Fruit fly (Drosophila melanogaster) whole organism, embryonic: ENCODE measurements around the gene CG43880.
A peak's percentile ranks its signal among the peaks of the same experiment; 100 is the strongest.

Source experiments
- BEAF-32 ChIP-seq: fragments of 200-800 bp; sonication (Bioruptor generic); optimal IDR thresholded peaks from 3 replicates; lab custom pipeline; 2017; ENCODE audit warnings: missing biosample characterization, missing genetic modification characterization, mild to moderate bottlenecking, moderate library complexity, missing genetic modification reagents
- CG10267 ChIP-seq: fragments of 200-800 bp; sonication (Bioruptor generic); optimal IDR thresholded peaks from 2 replicates; lab custom pipeline; 2018; ENCODE audit warnings: missing biosample characterization, mild to moderate bottlenecking, missing genetic modification characterization, moderate library complexity
- CG10979 ChIP-seq: fragments of 200-800 bp; sonication (Bioruptor generic); optimal IDR thresholded peaks from 2 replicates; lab custom pipeline; 2018; ENCODE audit warnings: missing biosample characterization, mild to moderate bottlenecking, missing genetic modification characterization, moderate library complexity
- CG11247 ChIP-seq: fragments of 200-800 bp; sonication (Bioruptor generic); IDR thresholded peaks from 2 replicates; pipeline ENCODE4 v1.3.6; 2022; ENCODE audit warnings: missing biosample characterization, missing genetic modification characterization
- CG12659 ChIP-seq: fragments of 200-800 bp; sonication (Bioruptor generic); optimal IDR thresholded peaks from 3 replicates; lab custom pipeline; 2017; ENCODE audit warnings: mild to moderate bottlenecking, missing biosample characterization, missing genetic modification reagents, missing genetic modification characterization
- CG13624 ChIP-seq: fragments of 200-800 bp; sonication (Bioruptor generic); optimal IDR thresholded peaks from 2 replicates; lab custom pipeline; 2016; ENCODE audit warnings: missing biosample characterization, missing genetic modification characterization
- CG13894 ChIP-seq: fragments of 200-800 bp; sonication (Bioruptor generic); optimal IDR thresholded peaks from 3 replicates; lab custom pipeline; 2018; ENCODE audit warnings: missing biosample characterization, mild to moderate bottlenecking, missing genetic modification characterization, moderate library complexity
- CG17802 ChIP-seq: fragments of 200-800 bp; sonication (Bioruptor generic); optimal IDR thresholded peaks from 2 replicates; lab custom pipeline; 2018; ENCODE audit warnings: missing biosample characterization, mild to moderate bottlenecking, missing genetic modification characterization, moderate library complexity
- CG1792 ChIP-seq: fragments of 200-800 bp; sonication (Bioruptor generic); optimal IDR thresholded peaks from 2 replicates; lab custom pipeline; 2016; ENCODE audit warnings: missing biosample characterization, missing genetic modification characterization
- CG2202 ChIP-seq: fragments of 200-800 bp; sonication (Bioruptor generic); optimal IDR thresholded peaks from 2 replicates; lab custom pipeline; 2018; ENCODE audit warnings: missing biosample characterization, mild to moderate bottlenecking, missing genetic modification characterization
- CG2712 ChIP-seq: fragments of 200-800 bp; optimal IDR thresholded peaks from 3 replicates; lab custom pipeline; 2019; ENCODE audit warnings: missing biosample characterization, mild to moderate bottlenecking, missing genetic modification characterization, moderate library complexity
- CG4282 ChIP-seq: fragments of 200-800 bp; sonication (Bioruptor generic); optimal IDR thresholded peaks from 2 replicates; lab custom pipeline; 2016; ENCODE audit warnings: missing biosample characterization, missing genetic modification characterization
- CG4360 ChIP-seq: fragments of 200-800 bp; sonication (Bioruptor generic); IDR thresholded peaks from 2 replicates; pipeline ENCODE4 v1.3.6; 2022; ENCODE audit warnings: missing biosample characterization, missing genetic modification characterization
- CG5180 ChIP-seq: fragments of 200-800 bp; sonication (Bioruptor generic); optimal IDR thresholded peaks from 3 replicates; lab custom pipeline; 2017; ENCODE audit warnings: missing biosample characterization, missing genetic modification characterization, mild to moderate bottlenecking, moderate library complexity, missing genetic modification reagents
- CG7357 ChIP-seq: fragments of 200-800 bp; sonication (Bioruptor generic); IDR thresholded peaks from 3 replicates; pipeline ENCODE4 v1.3.6; 2022; ENCODE audit warnings: missing biosample characterization, missing genetic modification characterization
- CG7963 ChIP-seq: fragments of 200-800 bp; sonication (Bioruptor generic); IDR thresholded peaks from 3 replicates; pipeline ENCODE4 v1.3.6; 2022; ENCODE audit warnings: missing biosample characterization, missing genetic modification characterization; ENCODE audit not compliant: partially characterized antibody
- CG8290 ChIP-seq, 3 experiments: fragments of 200-800 bp; sonication (Bioruptor generic); optimal IDR thresholded peaks; 2 replicates each; lab custom pipeline; 2016 to 2019; ENCODE audit warnings: missing biosample characterization in 3 of 3, missing genetic modification characterization in 3 of 3, mild to moderate bottlenecking in 2 of 3, moderate library complexity in 1 of 3
- Dbx ChIP-seq: fragments of 200-800 bp; sonication (Bioruptor generic); IDR thresholded peaks from 3 replicates; pipeline ENCODE4 v1.3.6; 2022; ENCODE audit warnings: missing biosample characterization, missing genetic modification characterization
- Elba2 ChIP-seq: fragments of 200-800 bp; sonication (Bioruptor generic); optimal IDR thresholded peaks from 3 replicates; lab custom pipeline; 2016; ENCODE audit warnings: missing biosample characterization, missing genetic modification characterization
- Gug ChIP-seq: fragments of 200-800 bp; sonication (Bioruptor generic); IDR thresholded peaks from 4 replicates; pipeline ENCODE4 v1.3.6; 2022; ENCODE audit warnings: missing biosample characterization, missing genetic modification characterization
- HLH3B ChIP-seq: fragments of 200-800 bp; sonication (Bioruptor generic); IDR thresholded peaks from 2 replicates; pipeline ENCODE4 v1.3.6; 2022; ENCODE audit warnings: missing biosample characterization, missing genetic modification characterization
- HLH4C ChIP-seq: fragments of 200-800 bp; sonication (Bioruptor generic); IDR thresholded peaks from 3 replicates; pipeline ENCODE4 v1.3.6; 2022; ENCODE audit warnings: missing biosample characterization, missing genetic modification characterization; ENCODE audit not compliant: partially characterized antibody
- MBD-R2 ChIP-seq: fragments of 200-800 bp; sonication (Bioruptor generic); IDR thresholded peaks from 2 replicates; pipeline ENCODE4 v1.3.6; 2022; ENCODE audit warnings: missing biosample characterization, missing genetic modification characterization
- NfI ChIP-seq: fragments of 200-800 bp; sonication (Bioruptor generic); optimal IDR thresholded peaks from 3 replicates; lab custom pipeline; 2018; ENCODE audit warnings: missing biosample characterization, mild to moderate bottlenecking, missing genetic modification characterization, moderate library complexity
- Stat92E ChIP-seq, 3 experiments: fragments of >200 bp in 2 of 3; fragments of 200-800 bp in 1 of 3; sonication (Bioruptor generic) in 1 of 3; optimal IDR thresholded peaks; 2 replicates each; lab custom pipeline; 2017 to 2019; ENCODE audit warnings: missing biosample characterization in 3 of 3, missing genetic modification characterization in 3 of 3, mild to moderate bottlenecking in 1 of 3, moderate library complexity in 1 of 3
- ab ChIP-seq: fragments of 200-800 bp; sonication (Bioruptor generic); optimal IDR thresholded peaks from 2 replicates; lab custom pipeline; 2016; ENCODE audit warnings: missing biosample characterization, missing genetic modification characterization
- bcd ChIP-seq: fragments of 200-800 bp; sonication (Bioruptor generic); optimal IDR thresholded peaks from 2 replicates; lab custom pipeline; 2017; ENCODE audit warnings: missing biosample characterization, mild to moderate bottlenecking, missing genetic modification characterization
- crol ChIP-seq: fragments of 200-800 bp; sonication (Bioruptor generic); IDR thresholded peaks from 2 replicates; pipeline ENCODE4 v1.3.6; 2022; ENCODE audit warnings: missing biosample characterization, missing genetic modification characterization
- ems ChIP-seq: fragments of 200-800 bp; sonication (Bioruptor generic); optimal IDR thresholded peaks from 3 replicates; lab custom pipeline; 2016; ENCODE audit warnings: missing biosample characterization, missing genetic modification characterization
- esg ChIP-seq: fragments of 200-800 bp; sonication (Bioruptor generic); conservative IDR thresholded peaks from 2 replicates; pipeline ENCODE4 v1.3.6; 2022; ENCODE audit warnings: missing biosample characterization, missing genetic modification characterization
- eyg ChIP-seq: fragments of 200-800 bp; sonication (Bioruptor generic); optimal IDR thresholded peaks from 3 replicates; lab custom pipeline; 2016; ENCODE audit warnings: missing biosample characterization, missing genetic modification characterization
- fu2 ChIP-seq: fragments of 200-800 bp; sonication (Bioruptor generic); optimal IDR thresholded peaks from 2 replicates; lab custom pipeline; 2016; ENCODE audit warnings: missing biosample characterization, missing genetic modification characterization
- gro ChIP-seq: fragments of 200-800 bp; sonication (Bioruptor generic); optimal IDR thresholded peaks from 2 replicates; lab custom pipeline; 2016; ENCODE audit warnings: missing biosample characterization, missing genetic modification characterization
- ham ChIP-seq: fragments of 200-800 bp; sonication (Bioruptor generic); IDR thresholded peaks from 2 replicates; pipeline ENCODE4 v1.3.6; 2022; ENCODE audit warnings: missing biosample characterization, missing genetic modification characterization
- ind ChIP-seq: fragments of 200-800 bp; sonication (Bioruptor generic); optimal IDR thresholded peaks from 3 replicates; lab custom pipeline; 2016; ENCODE audit warnings: missing biosample characterization, missing genetic modification characterization
- inv ChIP-seq: fragments of 200-800 bp; sonication (Bioruptor generic); IDR thresholded peaks from 2 replicates; pipeline ENCODE4 v1.3.6; 2022; ENCODE audit warnings: missing biosample characterization, missing genetic modification characterization; ENCODE audit not compliant: partially characterized antibody
- lab ChIP-seq: fragments of 200-800 bp; sonication (Bioruptor generic); optimal IDR thresholded peaks from 3 replicates; lab custom pipeline; 2017; ENCODE audit warnings: missing biosample characterization, missing genetic modification characterization, mild to moderate bottlenecking, moderate library complexity, missing genetic modification reagents
- lov ChIP-seq, 2 experiments: fragments of 200-800 bp in 1 of 2; fragments of >200 bp in 1 of 2; sonication (Bioruptor generic) in 1 of 2; IDR thresholded peaks in 1 of 2; optimal IDR thresholded peaks in 1 of 2; 2 replicates in 1 of 2; 3 replicates in 1 of 2; pipeline versions ENCODE4 v1.3.6 to Lab custom; 2017 to 2022; ENCODE audit warnings: missing biosample characterization in 1 of 2, missing genetic modification characterization in 1 of 2
- nerfin-1 ChIP-seq: fragments of 200-800 bp; sonication (Bioruptor generic); optimal IDR thresholded peaks from 3 replicates; lab custom pipeline; 2019; ENCODE audit warnings: missing biosample characterization, mild to moderate bottlenecking, missing genetic modification characterization, moderate library complexity
- pita ChIP-seq: fragments of 200-800 bp; sonication (Bioruptor generic); optimal IDR thresholded peaks from 2 replicates; lab custom pipeline; 2017; ENCODE audit warnings: missing biosample characterization, mild to moderate bottlenecking, missing genetic modification characterization
- repo ChIP-seq: fragments of 200-800 bp; sonication (Bioruptor generic); optimal IDR thresholded peaks from 2 replicates; lab custom pipeline; 2016; ENCODE audit warnings: missing biosample characterization, missing genetic modification characterization
- salm ChIP-seq: fragments of 200-800 bp; sonication (Bioruptor generic); optimal IDR thresholded peaks from 2 replicates; lab custom pipeline; 2018; ENCODE audit warnings: missing biosample characterization, mild to moderate bottlenecking, missing genetic modification characterization
- so ChIP-seq: fragments of 200-800 bp; sonication (Bioruptor generic); IDR thresholded peaks from 3 replicates; pipeline ENCODE4 v1.3.6; 2022; ENCODE audit warnings: missing biosample characterization, missing genetic modification characterization
- sqz ChIP-seq: fragments of 200-800 bp; sonication (Bioruptor generic); optimal IDR thresholded peaks from 3 replicates; lab custom pipeline; 2018; ENCODE audit warnings: missing biosample characterization, mild to moderate bottlenecking, missing genetic modification characterization
- tap ChIP-seq: fragments of 200-800 bp; optimal IDR thresholded peaks from 3 replicates; lab custom pipeline; 2019; ENCODE audit warnings: missing biosample characterization, mild to moderate bottlenecking, missing genetic modification characterization, moderate library complexity
- tin ChIP-seq: fragments of 200-800 bp; sonication (Bioruptor generic); optimal IDR thresholded peaks from 3 replicates; lab custom pipeline; 2016; ENCODE audit warnings: missing biosample characterization, missing genetic modification characterization
- vfl ChIP-seq: fragments of 200-800 bp; sonication (Bioruptor generic); optimal IDR thresholded peaks from 2 replicates; lab custom pipeline; 2016; ENCODE audit warnings: missing biosample characterization, missing genetic modification characterization

The CG43880 gene

dm6 chr3L:7988828-7989673 is 42.9 kb upstream of the CG43880 start (continued):
- TF ChIP-seq tap (tag; lab: Kevin White, UChicago) (peak; percentile 2), MBD-R2 (GFP tag; lab: Robert Waterston, UW) (0 out of 2 replicates have a peak, but pooled peaks have one; percentile 12), CG1792 (no peak), CG12659 (GFP tag; lab: Kevin White, UChicago) (peak; percentile 57), Dbx (GFP tag; lab: Robert Waterston, UW) (no peak), fu2 (no peak), CG8290 (GFP tag; optimal IDR thresholded peaks at IDR 0.05; lab: Kevin White, UChicago) (peak; percentile 55), CG8290 (tag; optimal IDR thresholded peaks at IDR 0.05; lab: Kevin White, UChicago) (no peak), CG17802 (tag; lab: Kevin White, UChicago) (peak; percentile 17), Gug (GFP tag; lab: Robert Waterston, UW) (peak; percentile 27; the same call in 2 of the 4 replicates), CG7357 (no peak; the same call in 2 of the 3 replicates), HLH4C (GFP tag; lab: Robert Waterston, UW) (no peak), CG11247 (GFP tag; lab: Robert Waterston, UW) (no peak), repo (GFP tag; lab: Kevin White, UChicago) (peak; percentile 60), crol (GFP tag; lab: Robert Waterston, UW) (peak; percentile 95), ind (GFP tag; lab: Kevin White, UChicago) (peak; percentile 49), CG7963 (GFP tag; lab: Robert Waterston, UW) (no peak), esg (peak; percentile 57), CG13894 (no peak), HLH3B (GFP tag; lab: Robert Waterston, UW) (peak; percentile 27; the same call in 1 of the 2 replicates), ab (no peak), nerfin-1 (peak; percentile 68), bcd (peak; percentile 72), sqz (peak; percentile 69), eyg (GFP tag; lab: Kevin White, UChicago) (no peak), CG4282 (GFP tag; lab: Kevin White, UChicago) (no peak), CG4360 (GFP tag; lab: Robert Waterston, UW) (peak; percentile 54), tin (GFP tag; lab: Kevin White, UChicago) (peak; percentile 63), salm (no peak), gro (GFP tag; lab: Kevin White, UChicago) (no peak), lov (optimal IDR thresholded peaks at IDR 0.05; lab: Kevin White, UChicago) (no peak), lov (GFP tag; IDR thresholded peaks at IDR 0.05; lab: Robert Waterston, UW) (peak; percentile 70; the same call in 2 of the 3 replicates), CG13624 (GFP tag; lab: Kevin White, UChicago) (no peak), CG2202 (tag; lab: Kevin White, UChicago) (peak; percentile 74), ems (GFP tag; lab: Kevin White, UChicago) (peak; percentile 9), BEAF-32 (GFP tag; lab: Kevin White, UChicago) (no peak), Stat92E (GFP tag; optimal IDR thresholded peaks at IDR 0.05; lab: Kevin White, UChicago) (peak in 1 of 3 experiments; percentile 46), NfI (GFP tag; lab: Kevin White, UChicago) (peak; percentile 26), CG10267 (tag; lab: Kevin White, UChicago) (peak; percentile 86), CG5180 (GFP tag; lab: Kevin White, UChicago) (peak; percentile 33), vfl (GFP tag; lab: Kevin White, UChicago) (no peak), pita (GFP tag; lab: Kevin White, UChicago) (no peak), inv (GFP tag; lab: Robert Waterston, UW) (no peak), so (GFP tag; lab: Robert Waterston, UW) (no peak), lab (peak; percentile 66), CG10979 (peak; percentile 92), CG2712 (tag; lab: Kevin White, UChicago) (peak; percentile 92), ham (no peak), Elba2 (no peak)
